Worm (Caenorhabditis elegans) whole organism, L1 larva: ENCODE measurements around the gene T01C4.8.

Experiments used
- fkh-10 ChIP-seq: sonication (generic microtip); optimal IDR thresholded peaks from 2 replicates; lab custom pipeline; 2017; ENCODE audit warnings: missing biosample characterization, missing genetic modification reagents, missing genetic modification characterization
- snpc-4 ChIP-seq: fragments of 150-350 bp; optimal IDR thresholded peaks from 2 replicates; lab custom pipeline; 2014; ENCODE audit warnings: missing biosample characterization, missing genetic modification characterization
- unc-130 ChIP-seq: fragments of 150-350 bp; optimal IDR thresholded peaks from 2 replicates; lab custom pipeline; 2017; ENCODE audit warnings: missing biosample characterization, missing genetic modification characterization, inconsistent platforms
- unc-62 ChIP-seq: fragments of 150-350 bp; optimal IDR thresholded peaks from 2 replicates; lab custom pipeline; 2014; ENCODE audit warnings: missing biosample characterization, missing genetic modification reagents, missing genetic modification characterization

ce11 chrV:7145250-7145850, 16.0 kb upstream of the T01C4.8 start, which contains the start of gene ugt-37:
- TF ChIP-seq unc-130 (tag; lab: Kevin White, UChicago) (no peak), snpc-4 (tag; lab: Kevin White, UChicago) (no peak), unc-62 (no peak), fkh-10 (GFP tag; lab: Kevin White, UChicago) (no peak)
